Fruit fly (Drosophila melanogaster): Measurements from ENCODE around the gene CG14408.

dm6 chrX:14802611-14803110, 29.2 kb downstream of the CG14408 start:
- TF ChIP-seq Sox14 (GFP tag; optimal IDR thresholded peaks at IDR 0.05) (no peak), fkh (GFP tag; optimal IDR thresholded peaks at IDR 0.05) (peak; percentile 43), CG11762 (GFP tag; optimal IDR thresholded peaks at IDR 0.05; ENCODE audit: insufficient read depth) (no peak), CG6163 (GFP tag; IDR thresholded peaks at IDR 0.05) (no peak), lz (GFP tag; optimal IDR thresholded peaks at IDR 0.05) (no peak), Smox (GFP tag; optimal IDR thresholded peaks at IDR 0.05) (no peak), CG15336 (GFP tag; IDR thresholded peaks at IDR 0.05) (no peak), CG10669 (GFP tag; optimal IDR thresholded peaks at IDR 0.05) (no peak)
